Worm (Caenorhabditis elegans): ENCODE data around the gene ift-43.

- TF ChIP-seq ztf-25 (GFP tag; IDR thresholded peaks at IDR 0.05) (no peak), ama-1 (optimal IDR thresholded peaks at IDR 0.05) (no peak), ama-1 (GFP tag; optimal IDR thresholded peaks at IDR 0.05) (no peak), ceh-27 (GFP tag; optimal IDR thresholded peaks at IDR 0.05) (no peak), pbrm-1 (GFP tag; IDR thresholded peaks at IDR 0.05) (no peak), efl-1 (GFP tag; optimal IDR thresholded peaks at IDR 0.05) (no peak)
Measured at ce11 chrII:5640362-5641079, 20.1 kb downstream of the ift-43 start.

Data from whole organism, young adult.